Fruit fly (Drosophila melanogaster) whole organism, prepupa: ENCODE measurements around the gene Gdh.

Experiments used
- Blimp-1 ChIP-seq: fragments of 200-800 bp; sonication (Bioruptor generic); optimal IDR thresholded peaks from 3 replicates; lab custom pipeline; 2017; ENCODE audit warnings: missing biosample characterization, missing genetic modification characterization, mild to moderate bottlenecking, moderate library complexity, missing genetic modification reagents
- CG10631 ChIP-seq: fragments of 200-800 bp; sonication (Bioruptor generic); optimal IDR thresholded peaks from 2 replicates; lab custom pipeline; 2016; ENCODE audit warnings: missing biosample characterization, missing genetic modification characterization
- CG11294 ChIP-seq: fragments of 200-800 bp; sonication (Bioruptor generic); IDR thresholded peaks from 2 replicates; pipeline ENCODE4 v1.3.6; 2022; ENCODE audit warnings: missing biosample characterization, missing genetic modification characterization
- CG15336 ChIP-seq: fragments of 200-800 bp; sonication (Bioruptor generic); IDR thresholded peaks from 2 replicates; pipeline ENCODE4 v1.3.6; 2022; ENCODE audit warnings: missing biosample characterization, missing genetic modification characterization
- CG3032 ChIP-seq: fragments of 200-800 bp; optimal IDR thresholded peaks from 2 replicates; lab custom pipeline; 2019; ENCODE audit warnings: missing biosample characterization, mild to moderate bottlenecking, missing genetic modification characterization, moderate library complexity
- CG32006 ChIP-seq: fragments of 200-800 bp; sonication (Bioruptor generic); optimal IDR thresholded peaks from 3 replicates; lab custom pipeline; 2017; ENCODE audit warnings: missing biosample characterization, mild to moderate bottlenecking, missing genetic modification characterization
- CG34406 ChIP-seq: fragments of 200-800 bp; sonication (Bioruptor generic); optimal IDR thresholded peaks from 3 replicates; lab custom pipeline; 2016; ENCODE audit warnings: missing biosample characterization, missing genetic modification characterization
- CG3919 ChIP-seq: fragments of 200-800 bp; sonication (Bioruptor generic); optimal IDR thresholded peaks from 3 replicates; lab custom pipeline; 2016; ENCODE audit warnings: missing biosample characterization, missing genetic modification characterization
- CG4318 ChIP-seq: fragments of 200-800 bp; sonication (Bioruptor generic); optimal IDR thresholded peaks from 3 replicates; lab custom pipeline; 2017; ENCODE audit warnings: missing biosample characterization, mild to moderate bottlenecking, missing genetic modification characterization
- CG6163 ChIP-seq: fragments of 200-800 bp; sonication (Bioruptor generic); IDR thresholded peaks from 3 replicates; pipeline ENCODE4 v1.3.6; 2022; ENCODE audit warnings: missing biosample characterization, missing genetic modification characterization
- CG6792 ChIP-seq: fragments of 200-800 bp; sonication (Bioruptor generic); optimal IDR thresholded peaks from 3 replicates; lab custom pipeline; 2016; ENCODE audit warnings: missing biosample characterization, missing genetic modification characterization
- CG6854 ChIP-seq: fragments of 200-800 bp; sonication (Bioruptor generic); optimal IDR thresholded peaks from 2 replicates; lab custom pipeline; 2017; ENCODE audit warnings: missing biosample characterization, mild to moderate bottlenecking, missing genetic modification characterization
- CG7368 ChIP-seq: fragments of 200-800 bp; sonication (Bioruptor generic); optimal IDR thresholded peaks from 3 replicates; lab custom pipeline; 2016; ENCODE audit warnings: missing biosample characterization, missing genetic modification characterization
- CG8119 ChIP-seq: fragments of 200-800 bp; sonication (Bioruptor generic); IDR thresholded peaks from 3 replicates; pipeline ENCODE4 v1.3.6; 2022; ENCODE audit warnings: missing biosample characterization, missing genetic modification characterization
- CG8632 ChIP-seq: fragments of 200-800 bp; sonication (Bioruptor generic); optimal IDR thresholded peaks from 3 replicates; lab custom pipeline; 2016; ENCODE audit warnings: missing biosample characterization, missing genetic modification characterization
- Eip75B ChIP-seq: fragments of 200-800 bp; sonication (Bioruptor generic); optimal IDR thresholded peaks from 3 replicates; lab custom pipeline; 2016; ENCODE audit warnings: missing biosample characterization, missing genetic modification characterization
- Eip78C ChIP-seq: fragments of 200-800 bp; sonication (Bioruptor generic); peaks from one replicate; lab custom pipeline; 2016; ENCODE audit warnings: missing biosample characterization, missing genetic modification characterization
- Eip93F ChIP-seq: fragments of 200-800 bp; sonication (Bioruptor generic); optimal IDR thresholded peaks from 2 replicates; lab custom pipeline; 2016; ENCODE audit warnings: missing biosample characterization, mild to moderate bottlenecking, missing genetic modification characterization
- Ets21C ChIP-seq: fragments of 200-800 bp; sonication (Bioruptor generic); optimal IDR thresholded peaks from 3 replicates; lab custom pipeline; 2016; ENCODE audit warnings: missing biosample characterization, missing genetic modification characterization
- Ets96B ChIP-seq: fragments of 200-800 bp; optimal IDR thresholded peaks from 2 replicates; lab custom pipeline; 2019; ENCODE audit warnings: missing biosample characterization, mild to moderate bottlenecking, missing genetic modification characterization, moderate library complexity
- Gug ChIP-seq: fragments of 200-800 bp; sonication (Bioruptor generic); IDR thresholded peaks from 2 replicates; pipeline ENCODE4 v1.3.6; 2022; ENCODE audit warnings: missing biosample characterization, missing genetic modification characterization
- Hr38 ChIP-seq: sonication (Bioruptor generic); optimal IDR thresholded peaks from 2 replicates; lab custom pipeline; 2016; ENCODE audit warnings: missing biosample characterization, missing genetic modification characterization
- Hr39 ChIP-seq: fragments of 200-800 bp; sonication (Bioruptor generic); optimal IDR thresholded peaks from 2 replicates; lab custom pipeline; 2016; ENCODE audit warnings: missing biosample characterization, missing genetic modification characterization
- Hr4 ChIP-seq: fragments of 200-800 bp; sonication (Bioruptor generic); optimal IDR thresholded peaks from 3 replicates; lab custom pipeline; 2016; ENCODE audit warnings: missing biosample characterization, missing genetic modification characterization
- Lpt ChIP-seq: fragments of 200-800 bp; sonication (Bioruptor generic); optimal IDR thresholded peaks from 3 replicates; lab custom pipeline; 2016; ENCODE audit warnings: missing biosample characterization, missing genetic modification characterization
- Met ChIP-seq: fragments of 200-800 bp; sonication (Bioruptor generic); optimal IDR thresholded peaks from 3 replicates; lab custom pipeline; 2016; ENCODE audit warnings: missing biosample characterization, missing genetic modification characterization
- OdsH ChIP-seq: fragments of 200-800 bp; sonication (Bioruptor generic); optimal IDR thresholded peaks from 3 replicates; lab custom pipeline; 2016; ENCODE audit warnings: missing biosample characterization, missing genetic modification characterization
- Sox14 ChIP-seq: fragments of 200-800 bp; sonication (Bioruptor generic); optimal IDR thresholded peaks from 3 replicates; lab custom pipeline; 2016; ENCODE audit warnings: missing biosample characterization, missing genetic modification characterization
- Sox15 ChIP-seq: fragments of 200-800 bp; sonication (Bioruptor generic); optimal IDR thresholded peaks from 3 replicates; lab custom pipeline; 2016; ENCODE audit warnings: missing biosample characterization, missing genetic modification characterization
- achi ChIP-seq: fragments of 200-800 bp; sonication (Bioruptor generic); optimal IDR thresholded peaks from 3 replicates; lab custom pipeline; 2016; ENCODE audit warnings: missing biosample characterization, missing genetic modification characterization
- acj6 ChIP-seq: fragments of 200-800 bp; sonication (Bioruptor generic); optimal IDR thresholded peaks from 3 replicates; lab custom pipeline; 2016; ENCODE audit warnings: missing biosample characterization, missing genetic modification characterization
- cyc ChIP-seq: fragments of 200-800 bp; sonication (Bioruptor generic); optimal IDR thresholded peaks from 3 replicates; lab custom pipeline; 2016; ENCODE audit warnings: missing biosample characterization, missing genetic modification characterization
- dsx ChIP-seq: fragments of 200-800 bp; optimal IDR thresholded peaks from 3 replicates; lab custom pipeline; 2019; ENCODE audit warnings: missing biosample characterization, mild to moderate bottlenecking, missing genetic modification characterization, moderate library complexity; ENCODE audit not compliant: poor library complexity, severe bottlenecking
- esn ChIP-seq: fragments of 200-800 bp; sonication (Bioruptor generic); optimal IDR thresholded peaks from 2 replicates; lab custom pipeline; 2016; ENCODE audit warnings: missing biosample characterization, mild to moderate bottlenecking, missing genetic modification characterization, moderate library complexity
- fd59A ChIP-seq: fragments of 200-800 bp; sonication (Bioruptor generic); optimal IDR thresholded peaks from 2 replicates; lab custom pipeline; 2017; ENCODE audit warnings: missing biosample characterization, mild to moderate bottlenecking, missing genetic modification characterization, missing genetic modification reagents
- fd85E ChIP-seq: fragments of 200-800 bp; sonication (Bioruptor generic); optimal IDR thresholded peaks from 3 replicates; lab custom pipeline; 2016; ENCODE audit warnings: missing biosample characterization, missing genetic modification characterization
- fkh ChIP-seq: fragments of 200-800 bp; sonication (Bioruptor generic); optimal IDR thresholded peaks from 3 replicates; lab custom pipeline; 2017; ENCODE audit warnings: missing biosample characterization, mild to moderate bottlenecking, missing genetic modification characterization, moderate library complexity
- net ChIP-seq: fragments of 200-800 bp; sonication (Bioruptor generic); optimal IDR thresholded peaks from 3 replicates; lab custom pipeline; 2016; ENCODE audit warnings: missing biosample characterization, missing genetic modification characterization
- pdm3 ChIP-seq: fragments of 200-800 bp; sonication (Bioruptor generic); optimal IDR thresholded peaks from 3 replicates; lab custom pipeline; 2016; ENCODE audit warnings: missing biosample characterization, missing genetic modification characterization
- spab ChIP-seq: fragments of 200-800 bp; sonication (Bioruptor generic); optimal IDR thresholded peaks from 2 replicates; lab custom pipeline; 2017; ENCODE audit warnings: missing biosample characterization, mild to moderate bottlenecking, missing genetic modification characterization, missing genetic modification reagents
- ss ChIP-seq, 2 experiments: fragments of 200-800 bp; sonication (Bioruptor generic); optimal IDR thresholded peaks; 2 replicates in 1 of 2; 3 replicates in 1 of 2; lab custom pipeline; 2017 to 2018; ENCODE audit warnings: mild to moderate bottlenecking in 2 of 2, missing biosample characterization in 2 of 2, missing genetic modification characterization in 2 of 2, moderate library complexity in 1 of 2
- topi ChIP-seq: fragments of 200-800 bp; sonication (Bioruptor generic); optimal IDR thresholded peaks from 3 replicates; lab custom pipeline; 2016; ENCODE audit warnings: missing biosample characterization, missing genetic modification characterization
- vri ChIP-seq: fragments of 200-800 bp; sonication (Bioruptor generic); optimal IDR thresholded peaks from 3 replicates; lab custom pipeline; 2016; ENCODE audit warnings: missing biosample characterization, mild to moderate bottlenecking, missing genetic modification characterization

Gdh gene

DNA sequence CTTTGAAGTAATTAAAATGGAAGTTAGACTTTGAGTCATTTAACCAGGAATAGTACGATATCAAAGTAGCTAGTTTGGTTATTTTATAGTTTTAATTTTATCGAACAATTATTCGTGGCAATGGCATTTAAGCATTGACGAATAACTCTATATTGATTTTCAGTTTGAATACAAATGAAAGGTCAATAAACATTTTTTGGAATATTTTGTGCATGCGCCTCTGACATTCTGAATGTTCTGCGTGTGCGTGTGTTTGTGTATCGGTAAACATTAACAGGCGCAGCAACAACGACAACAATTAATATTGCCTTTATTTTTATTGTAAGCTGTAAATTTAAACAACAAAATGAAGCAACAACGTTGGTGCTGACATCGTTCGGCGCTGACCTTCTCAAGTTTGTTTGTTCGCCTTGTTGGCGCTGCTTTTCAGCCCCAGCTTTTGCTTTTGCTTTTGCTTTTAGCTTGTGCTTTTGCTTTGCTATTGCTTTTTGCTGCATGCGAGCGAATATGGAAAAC is 33.5 kb downstream of the Gdh start (continued):
- TF ChIP-seq CG8119 (GFP tag; lab: Robert Waterston, UW) (0 out of 3 replicates have a peak, but pooled peaks have one; percentile 22), ss (GFP tag; optimal IDR thresholded peaks at IDR 0.05; lab: Kevin White, UChicago) (peak in 1 of 2 experiments; percentile 88), spab (GFP tag; lab: Kevin White, UChicago) (peak; percentile 81), Hr4 (no peak), CG10631 (GFP tag; lab: Kevin White, UChicago) (peak; percentile 73), Hr38 (no peak), net (GFP tag; lab: Kevin White, UChicago) (peak; percentile 80), Blimp-1 (GFP tag; lab: Kevin White, UChicago) (peak; percentile 19)

DNA sequence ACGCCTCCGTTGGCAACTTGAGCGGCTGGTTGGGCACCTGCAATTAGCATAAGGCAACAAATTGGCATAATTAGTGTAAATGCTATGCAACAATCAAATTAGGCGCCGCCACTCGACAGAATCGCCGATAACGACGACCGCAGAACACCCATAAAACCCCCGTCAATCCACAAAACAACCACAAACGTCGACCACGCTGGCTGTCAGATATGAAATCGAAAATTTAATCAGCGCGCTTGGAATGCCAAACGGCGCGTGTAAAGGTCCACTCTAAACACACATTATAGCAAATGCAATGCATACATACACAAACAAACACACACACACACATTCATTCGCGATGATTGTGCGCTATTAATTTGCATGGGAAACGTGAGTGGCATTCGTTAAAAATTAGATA is 39.5 kb downstream of the Gdh start:
- TF ChIP-seq Gug (GFP tag; lab: Robert Waterston, UW), result no peak
- peak; percentile 21 for TF ChIP-seq Eip78C
- TF ChIP-seq CG6792 (GFP tag; lab: Kevin White, UChicago), result no peak
- TF ChIP-seq CG6163 (GFP tag; lab: Robert Waterston, UW), result no peak
- no peak for TF ChIP-seq fd85E (GFP tag; lab: Kevin White, UChicago)

DNA sequence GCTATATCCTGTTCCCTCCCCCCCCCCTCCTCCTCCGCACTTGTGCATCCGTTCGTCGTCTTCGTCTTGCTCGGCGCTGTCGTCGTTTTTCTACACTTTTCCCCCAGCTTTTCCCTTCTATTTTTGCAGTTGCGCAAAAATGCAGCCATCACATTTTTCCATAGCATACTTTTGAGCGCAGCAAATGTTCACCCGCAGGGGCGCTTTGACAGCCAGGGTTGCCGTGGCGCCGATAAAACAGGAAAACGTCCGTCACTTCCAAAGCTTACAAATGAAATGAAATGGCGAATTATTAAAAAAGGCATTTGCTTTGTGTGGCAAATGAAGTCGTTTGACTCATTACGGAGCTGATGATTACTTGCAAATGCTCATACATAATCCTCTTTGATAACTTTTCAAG is 40.3 kb downstream of the Gdh start:
- TF ChIP-seq CG4318 (GFP tag; lab: Kevin White, UChicago), result no peak
- TF ChIP-seq spab (GFP tag; lab: Kevin White, UChicago), result no peak
- no peak for TF ChIP-seq CG8119 (GFP tag; lab: Robert Waterston, UW)
- TF ChIP-seq Hr4, result no peak
- 0 out of 3 replicates have a peak, but pooled peaks have one; percentile 18 for TF ChIP-seq CG6163 (GFP tag; lab: Robert Waterston, UW)
- TF ChIP-seq Eip78C, result peak; percentile 12
- TF ChIP-seq, all 60 proteins: peak for 2

DNA sequence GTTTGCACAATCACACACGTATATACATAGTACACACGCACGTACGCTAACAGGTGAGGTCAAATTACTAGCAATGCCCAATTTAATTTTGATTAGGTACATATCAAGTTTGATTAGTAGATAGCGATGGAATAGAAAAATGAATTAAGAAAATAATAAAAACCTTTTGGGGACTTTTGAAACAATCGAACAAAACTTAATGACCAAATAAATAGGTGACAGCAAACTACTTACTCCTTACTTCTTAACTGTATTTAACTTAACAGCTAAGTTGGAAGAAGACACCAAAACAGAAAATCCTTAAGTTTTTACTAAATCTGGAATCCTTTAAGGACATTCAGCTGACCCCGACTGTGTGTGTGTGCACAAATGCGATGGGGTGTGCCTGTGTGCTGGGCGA is 40.9 kb downstream of the Gdh start:
- TF ChIP-seq CG8632 (GFP tag; lab: Kevin White, UChicago) (peak; percentile 15), pdm3 (no peak), Hr38 (no peak), CG4318 (GFP tag; lab: Kevin White, UChicago) (no peak), Blimp-1 (GFP tag; lab: Kevin White, UChicago) (no peak), OdsH (no peak), CG34406 (no peak), Sox14 (GFP tag; lab: Kevin White, UChicago) (no peak), vri (GFP tag; lab: Kevin White, UChicago) (no peak), Hr39 (GFP tag; lab: Kevin White, UChicago) (no peak), CG15336 (peak; percentile 22; the same call in 1 of the 2 replicates), achi (peak; percentile 20), Met (no peak), acj6 (GFP tag; lab: Kevin White, UChicago) (no peak), cyc (GFP tag; lab: Kevin White, UChicago) (no peak), CG7368 (GFP tag; lab: Kevin White, UChicago) (no peak), CG3919 (no peak), CG8119 (GFP tag; lab: Robert Waterston, UW) (peak; percentile 62; the same call in 2 of the 3 replicates), Lpt (no peak), spab (GFP tag; lab: Kevin White, UChicago) (peak; percentile 7), Eip78C (peak; percentile 61), CG32006 (GFP tag; lab: Kevin White, UChicago) (no peak), CG6854 (no peak), Gug (GFP tag; lab: Robert Waterston, UW) (no peak), Ets21C (GFP tag; lab: Kevin White, UChicago) (no peak), Eip75B (GFP tag; lab: Kevin White, UChicago) (no peak), dsx (GFP tag; lab: Kevin White, UChicago) (no peak), esn (GFP tag; lab: Kevin White, UChicago) (no peak), CG6792 (GFP tag; lab: Kevin White, UChicago) (peak; percentile 3), CG10631 (GFP tag; lab: Kevin White, UChicago) (peak; percentile 12), net (GFP tag; lab: Kevin White, UChicago) (no peak), fd59A (peak; percentile 29), CG3032 (tag; lab: Kevin White, UChicago) (no peak), ss (GFP tag; optimal IDR thresholded peaks at IDR 0.05; lab: Kevin White, UChicago) (peak in 1 of 2 experiments; percentile 45), Ets96B (peak; percentile 34), fkh (GFP tag; lab: Kevin White, UChicago) (no peak), Sox15 (no peak), Eip93F (GFP tag; lab: Kevin White, UChicago) (no peak), topi (GFP tag; lab: Kevin White, UChicago) (no peak), CG11294 (GFP tag; lab: Robert Waterston, UW) (no peak), fd85E (GFP tag; lab: Kevin White, UChicago) (no peak)
